Worm (Caenorhabditis elegans): Measurements from ENCODE around the gene asp-16.

Gene asp-16

DNA sequence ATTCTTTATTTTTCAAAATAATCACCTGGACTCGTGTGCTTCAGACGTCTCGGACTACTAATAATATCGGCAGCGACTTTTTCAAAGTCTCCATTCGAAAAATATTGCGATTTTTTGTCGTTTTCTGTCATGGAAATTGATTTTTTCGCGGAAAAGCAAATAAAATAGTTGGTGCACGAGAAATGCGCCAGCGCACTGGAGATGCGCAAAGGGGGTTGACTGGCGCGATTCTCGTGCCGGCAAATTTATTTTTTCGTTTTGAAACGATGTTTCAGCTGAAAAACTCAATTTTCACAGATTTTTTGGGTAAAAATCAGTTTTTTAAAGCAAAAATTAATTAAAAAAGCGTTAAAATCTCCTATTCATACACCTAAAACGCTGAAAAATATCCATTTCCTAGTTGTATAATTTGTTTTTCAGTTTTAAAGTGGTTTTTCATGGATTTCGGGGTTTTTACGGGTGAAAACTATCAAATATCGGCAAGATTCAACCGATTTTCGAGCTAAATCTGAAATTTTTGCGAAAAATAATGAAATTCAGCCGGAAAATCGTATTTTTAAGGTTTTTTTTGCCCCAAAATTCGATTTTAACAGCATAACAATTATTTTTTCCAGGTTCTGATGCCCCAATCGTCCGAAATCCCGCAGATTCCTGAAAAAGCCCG, 52.0 kb downstream of the asp-16 start, which contains the start of the genes reps-1 and Y39B6A.37 (continued):
- TF ChIP-seq che-1 (tag; optimal IDR thresholded peaks at IDR 0.05): no peak
- no peak for TF ChIP-seq pag-3 (tag; optimal IDR thresholded peaks at IDR 0.05; ENCODE audit: borderline replicate concordance)
- TF ChIP-seq eyg-1 (tag; optimal IDR thresholded peaks at IDR 0.05): no peak
- TF ChIP-seq gmeb-2 (tag; optimal IDR thresholded peaks at IDR 0.05): no peak
- no peak for TF ChIP-seq ref-2 (tag; optimal IDR thresholded peaks at IDR 0.05)
- no peak for TF ChIP-seq zip-5 (tag; optimal IDR thresholded peaks at IDR 0.05)
- peak; percentile 30 for TF ChIP-seq nfya-1 (tag; optimal IDR thresholded peaks at IDR 0.05)

Data from whole organism, late embryonic.